Worm (Caenorhabditis elegans) whole organism, late embryonic: ENCODE measurements around the gene Y49F6C.7.

Experiments
- C08G9.2 ChIP-seq: sonication (generic microtip); optimal IDR thresholded peaks from 2 replicates; lab custom pipeline; 2016; ENCODE audit warnings: mild to moderate bottlenecking, missing genetic modification characterization, moderate library complexity, missing compliant biosample characterization
- F13H6.1 ChIP-seq: sonication (generic microtip); optimal IDR thresholded peaks from 2 replicates; lab custom pipeline; 2016; ENCODE audit warnings: missing genetic modification characterization, missing compliant biosample characterization
- K02D7.2 ChIP-seq: sonication (generic microtip); optimal IDR thresholded peaks from 2 replicates; lab custom pipeline; 2017; ENCODE audit warnings: mild to moderate bottlenecking, missing genetic modification characterization, missing compliant biosample characterization
- T23F11.4 ChIP-seq: fragments of 200-800 bp; sonication (Bioruptor generic); optimal IDR thresholded peaks from 2 replicates; lab custom pipeline; 2018; ENCODE audit warnings: mild to moderate bottlenecking, missing genetic modification characterization, missing compliant biosample characterization
- Y22D7AL.16 ChIP-seq: sonication (generic microtip); optimal IDR thresholded peaks from 2 replicates; lab custom pipeline; 2016; ENCODE audit warnings: missing genetic modification characterization, missing compliant biosample characterization
- ahr-1 ChIP-seq: sonication (generic microtip); optimal IDR thresholded peaks from 2 replicates; lab custom pipeline; 2016; ENCODE audit warnings: missing genetic modification characterization, missing compliant biosample characterization
- ama-1 ChIP-seq: fragments of 150-350 bp; optimal IDR thresholded peaks from 2 replicates; lab custom pipeline; 2014
- ceh-14 ChIP-seq: sonication (generic microtip); optimal IDR thresholded peaks from 2 replicates; lab custom pipeline; 2016; ENCODE audit warnings: missing genotype, missing genetic modification characterization, missing compliant biosample characterization
- ceh-19 ChIP-seq: fragments of 200-800 bp; sonication (Bioruptor generic); optimal IDR thresholded peaks from 2 replicates; lab custom pipeline; 2018; ENCODE audit warnings: mild to moderate bottlenecking, missing genetic modification characterization, missing compliant biosample characterization
- ceh-2 ChIP-seq: sonication (generic microtip); optimal IDR thresholded peaks from 2 replicates; lab custom pipeline; 2016; ENCODE audit warnings: missing genotype, missing genetic modification characterization, missing compliant biosample characterization
- ceh-22 ChIP-seq: sonication (generic microtip); optimal IDR thresholded peaks from 2 replicates; lab custom pipeline; 2017; ENCODE audit warnings: missing biosample characterization, missing genetic modification characterization
- ceh-24 ChIP-seq: sonication (generic microtip); optimal IDR thresholded peaks from 2 replicates; lab custom pipeline; 2016; ENCODE audit warnings: mild to moderate bottlenecking, missing genetic modification characterization, missing compliant biosample characterization
- ceh-31 ChIP-seq: sonication (generic microtip); optimal IDR thresholded peaks from 2 replicates; lab custom pipeline; 2016; ENCODE audit warnings: missing genetic modification characterization, missing compliant biosample characterization
- dve-1 ChIP-seq: sonication (generic microtip); optimal IDR thresholded peaks from 2 replicates; lab custom pipeline; 2017; ENCODE audit warnings: antibody characterized with exemption, mild to moderate bottlenecking, missing genetic modification characterization, missing compliant biosample characterization
- elt-4 ChIP-seq: sonication (generic microtip); optimal IDR thresholded peaks from 2 replicates; lab custom pipeline; 2016; ENCODE audit warnings: missing genetic modification characterization, missing compliant biosample characterization
- fax-1 ChIP-seq: sonication (generic microtip); optimal IDR thresholded peaks from 2 replicates; lab custom pipeline; 2016; ENCODE audit warnings: missing genotype, missing genetic modification characterization, missing compliant biosample characterization
- fkh-6 ChIP-seq: sonication (generic microtip); optimal IDR thresholded peaks from 2 replicates; lab custom pipeline; 2016; ENCODE audit warnings: missing genetic modification characterization, missing compliant biosample characterization
- hlh-13 ChIP-seq: fragments of 200-800 bp; sonication (Bioruptor generic); optimal IDR thresholded peaks from 2 replicates; lab custom pipeline; 2018; ENCODE audit warnings: mild to moderate bottlenecking, missing genetic modification characterization, missing compliant biosample characterization
- hlh-30 ChIP-seq: sonication (generic microtip); optimal IDR thresholded peaks from 2 replicates; lab custom pipeline; 2017; ENCODE audit warnings: antibody characterized with exemption, missing genetic modification characterization, missing compliant biosample characterization; ENCODE audit not compliant: insufficient read depth
- hlh-6 ChIP-seq: sonication (generic microtip); optimal IDR thresholded peaks from 2 replicates; lab custom pipeline; 2016; ENCODE audit warnings: missing genotype, missing genetic modification characterization, missing compliant biosample characterization
- hlh-8 ChIP-seq: sonication (generic microtip); optimal IDR thresholded peaks from 2 replicates; lab custom pipeline; 2016; ENCODE audit warnings: missing genotype, missing genetic modification characterization, missing compliant biosample characterization
- lim-6 ChIP-seq: sonication (generic microtip); optimal IDR thresholded peaks from 2 replicates; lab custom pipeline; 2016; ENCODE audit warnings: missing genetic modification characterization, missing compliant biosample characterization
- lin-11 ChIP-seq: fragments of 200-800 bp; sonication (Bioruptor generic); optimal IDR thresholded peaks from 2 replicates; lab custom pipeline; 2018; ENCODE audit warnings: mild to moderate bottlenecking, missing genetic modification characterization, missing compliant biosample characterization
- nhr-11 ChIP-seq: fragments of 150-350 bp; optimal IDR thresholded peaks from 2 replicates; lab custom pipeline; 2014; ENCODE audit warnings: missing biosample characterization, missing genetic modification characterization
- npax-4 ChIP-seq: sonication (generic microtip); optimal IDR thresholded peaks from 2 replicates; lab custom pipeline; 2016; ENCODE audit warnings: missing genetic modification characterization, missing compliant biosample characterization
- odd-2 ChIP-seq: sonication (generic microtip); optimal IDR thresholded peaks from 2 replicates; lab custom pipeline; 2017; ENCODE audit warnings: antibody characterized with exemption, mild to moderate bottlenecking, missing genetic modification characterization, missing compliant biosample characterization
- pag-3 ChIP-seq: sonication (generic microtip); optimal IDR thresholded peaks from 2 replicates; lab custom pipeline; 2016; ENCODE audit warnings: missing compliant biosample characterization, missing genetic modification characterization, borderline replicate concordance
- pat-9 ChIP-seq: fragments of 200-800 bp; sonication (Bioruptor generic); optimal IDR thresholded peaks from 2 replicates; lab custom pipeline; 2018; ENCODE audit warnings: mild to moderate bottlenecking, missing genetic modification characterization, moderate library complexity, missing compliant biosample characterization
- pha-4 ChIP-seq: fragments of 150-350 bp; optimal IDR thresholded peaks from 2 replicates; lab custom pipeline; 2018; ENCODE audit warnings: missing biosample characterization, missing genetic modification reagents, missing genetic modification characterization
- pros-1 ChIP-seq: fragments of 150-350 bp; optimal IDR thresholded peaks from 2 replicates; lab custom pipeline; 2014; ENCODE audit warnings: missing biosample characterization, missing genetic modification reagents, missing genetic modification characterization
- ttx-3 ChIP-seq: sonication (generic microtip); optimal IDR thresholded peaks from 2 replicates; lab custom pipeline; 2016; ENCODE audit warnings: missing genetic modification reagents, missing genetic modification characterization, missing compliant biosample characterization
- unc-3 ChIP-seq, 2 experiments: fragments of 200-800 bp in 1 of 2; sonication (Bioruptor generic) in 1 of 2; sonication (generic microtip) in 1 of 2; conservative IDR thresholded peaks in 1 of 2; optimal IDR thresholded peaks in 1 of 2; 2 replicates each; pipeline versions ENCODE4 v1.3.6 to Lab custom; 2016 to 2022; ENCODE audit warnings: missing compliant biosample characterization in 2 of 2, missing genetic modification characterization in 2 of 2, missing genetic modification reagents in 1 of 2
- unc-42 ChIP-seq: sonication (generic microtip); optimal IDR thresholded peaks from 2 replicates; lab custom pipeline; 2016; ENCODE audit warnings: missing genotype, missing genetic modification characterization, missing compliant biosample characterization
- unc-55 ChIP-seq: sonication (generic microtip); optimal IDR thresholded peaks from 2 replicates; lab custom pipeline; 2017; ENCODE audit warnings: missing biosample characterization, missing genetic modification reagents, missing genetic modification characterization
- unc-86 ChIP-seq: sonication (generic microtip); optimal IDR thresholded peaks from 2 replicates; lab custom pipeline; 2016; ENCODE audit warnings: missing genetic modification characterization, missing compliant biosample characterization
- ztf-16 ChIP-seq: sonication (generic microtip); optimal IDR thresholded peaks from 2 replicates; lab custom pipeline; 2017; ENCODE audit warnings: missing genetic modification characterization, missing compliant biosample characterization

The Y49F6C.7 gene

ce11 chrII:3358834-3359233, 9.2 kb downstream of the Y49F6C.7 start, which contains the start of the genes lido-14 and bath-27:
TSS of gene lido-14 (plus strand) at chrII:3359134.
TSS of gene bath-27 (plus strand) at chrII:3359139.
- no peak for TF ChIP-seq hlh-30
- no peak for TF ChIP-seq pag-3 (tag; lab: Kevin White, UChicago)
- no peak for TF ChIP-seq F13H6.1 (tag; lab: Kevin White, UChicago)
- no peak for TF ChIP-seq pros-1 (tag; lab: Kevin White, UChicago)
- TF ChIP-seq ztf-16, result no peak
- TF ChIP-seq ahr-1 (tag; lab: Kevin White, UChicago), result no peak
- TF ChIP-seq ceh-2, result no peak
- TF ChIP-seq lin-11 (tag; lab: Kevin White, UChicago), result no peak
- TF ChIP-seq pha-4 (tag; lab: Kevin White, UChicago), result no peak
- no peak for TF ChIP-seq dve-1
- TF ChIP-seq ttx-3 (tag; lab: Kevin White, UChicago), result no peak
- no peak for TF ChIP-seq ceh-24 (tag; lab: Kevin White, UChicago)
- no peak for TF ChIP-seq unc-3 (GFP tag; conservative IDR thresholded peaks at IDR 0.05; lab: Robert Waterston, UW)
- no peak for TF ChIP-seq unc-3 (tag; optimal IDR thresholded peaks at IDR 0.05; lab: Kevin White, UChicago)
- TF ChIP-seq T23F11.4 (GFP tag; lab: Kevin White, UChicago), result no peak
- TF ChIP-seq elt-4 (tag; lab: Kevin White, UChicago), result no peak

- no peak for TF ChIP-seq dve-1
- TF ChIP-seq fkh-6, result no peak
- no peak for TF ChIP-seq ceh-2
- TF ChIP-seq hlh-8 (tag; lab: Kevin White, UChicago), result no peak
- no peak for TF ChIP-seq hlh-6 (tag; lab: Kevin White, UChicago)
- TF ChIP-seq lin-11 (tag; lab: Kevin White, UChicago), result no peak
- no peak for TF ChIP-seq odd-2 (tag; lab: Kevin White, UChicago)
- no peak for TF ChIP-seq elt-4 (tag; lab: Kevin White, UChicago)
- TF ChIP-seq Y22D7AL.16 (tag; lab: Kevin White, UChicago), result no peak
- TF ChIP-seq ceh-24 (tag; lab: Kevin White, UChicago), result no peak
- no peak for TF ChIP-seq unc-55 (GFP tag; lab: Kevin White, UChicago)
- TF ChIP-seq ztf-16, result no peak
These were observed 18.1 kb downstream of the Y49F6C.7 start, which contains the start of gene F14D2.8 for ce11 chrII:3349820-3350291. TSS of gene F14D2.8 (minus strand) at chrII:3349870.

- TF ChIP-seq fkh-6 (no peak), ceh-2 (no peak), lin-11 (tag; lab: Kevin White, UChicago) (no peak), ceh-14 (tag; lab: Kevin White, UChicago) (no peak), unc-86 (tag; lab: Kevin White, UChicago) (no peak), ceh-19 (GFP tag; lab: Kevin White, UChicago) (no peak), pat-9 (tag; lab: Kevin White, UChicago) (no peak), ama-1 (lab: Kevin White, UChicago) (no peak), ceh-31 (no peak), ztf-16 (no peak), nhr-11 (tag; lab: Kevin White, UChicago) (no peak), fax-1 (no peak), C08G9.2 (tag; lab: Kevin White, UChicago) (no peak), unc-42 (tag; lab: Kevin White, UChicago) (no peak), lim-6 (no peak), hlh-13 (GFP tag; lab: Kevin White, UChicago) (no peak)
These were observed 19.9 kb downstream of the Y49F6C.7 start, which contains the start of the genes F14D2.14 and bath-29 for ce11 chrII:3347940-3348610. TSS of gene F14D2.14 (minus strand) at chrII:3347990. TSS of gene bath-29 (plus strand) at chrII:3348560.

ce11 chrII:3346328-3346780, 21.6 kb downstream of the Y49F6C.7 start, which contains the start of gene bath-30:
TSS of gene bath-30 (minus strand) at chrII:3346378.
- no peak for TF ChIP-seq hlh-13 (GFP tag; lab: Kevin White, UChicago)
- no peak for TF ChIP-seq hlh-6 (tag; lab: Kevin White, UChicago)
- TF ChIP-seq K02D7.2 (tag; lab: Kevin White, UChicago), result no peak
- TF ChIP-seq pros-1 (tag; lab: Kevin White, UChicago), result no peak
- no peak for TF ChIP-seq npax-4
- no peak for TF ChIP-seq unc-55 (GFP tag; lab: Kevin White, UChicago)
- no peak for TF ChIP-seq ceh-22 (tag; lab: Kevin White, UChicago)
- TF ChIP-seq, all 69 proteins: peak for 0
